Worm (Caenorhabditis elegans): Measurements from ENCODE around the gene F47E1.20.

The F47E1.20 gene

ce11 chrX:9023816-9024215 is 24.9 kb upstream of the F47E1.20 start:
- TF ChIP-seq sox-4 (tag; optimal IDR thresholded peaks at IDR 0.05) (no peak), alr-1 (tag; optimal IDR thresholded peaks at IDR 0.05; ENCODE audit: borderline replicate concordance) (no peak), lin-15B (tag; optimal IDR thresholded peaks at IDR 0.05) (no peak), blmp-1 (tag; optimal IDR thresholded peaks at IDR 0.05) (no peak), fkh-8 (tag; optimal IDR thresholded peaks at IDR 0.05) (no peak), zip-4 (GFP tag; optimal IDR thresholded peaks at IDR 0.05) (no peak), snu-23 (GFP tag; optimal IDR thresholded peaks at IDR 0.05) (no peak), fos-1 (tag; optimal IDR thresholded peaks at IDR 0.05) (no peak), efl-3 (GFP tag; optimal IDR thresholded peaks at IDR 0.05) (no peak), tlp-1 (tag; optimal IDR thresholded peaks at IDR 0.05) (no peak), unc-62 (GFP tag; optimal IDR thresholded peaks at IDR 0.05) (no peak), nhr-12 (tag; optimal IDR thresholded peaks at IDR 0.05) (no peak), ceh-8 (GFP tag; optimal IDR thresholded peaks at IDR 0.05) (no peak), vab-15 (tag; optimal IDR thresholded peaks at IDR 0.05) (no peak), mep-1 (tag; optimal IDR thresholded peaks at IDR 0.05) (no peak), ceh-90 (tag; optimal IDR thresholded peaks at IDR 0.05) (no peak), hlh-4 (tag; optimal IDR thresholded peaks at IDR 0.05) (no peak)

- TF ChIP-seq snu-23 (GFP tag; optimal IDR thresholded peaks at IDR 0.05) (peak; percentile 24), nhr-19 (GFP tag; conservative IDR thresholded peaks at IDR 0.05) (0 out of 2 replicates have a peak, but pooled peaks have one; percentile 11), C16A3.4 (tag; optimal IDR thresholded peaks at IDR 0.05) (peak; percentile 6), nhr-71 (tag; optimal IDR thresholded peaks at IDR 0.05) (peak; percentile 26), nhr-90 (tag; optimal IDR thresholded peaks at IDR 0.05; ENCODE audit: poor library complexity) (peak; percentile 45), ceh-82 (tag; optimal IDR thresholded peaks at IDR 0.05) (peak in 1 of 3 experiments; percentile 5), zag-1 (tag; optimal IDR thresholded peaks at IDR 0.05) (no peak), blmp-1 (tag; optimal IDR thresholded peaks at IDR 0.05) (no peak), rnt-1 (tag; optimal IDR thresholded peaks at IDR 0.05) (peak; percentile 17), nhr-77 (tag; optimal IDR thresholded peaks at IDR 0.05) (no peak), grh-1 (GFP tag; IDR thresholded peaks at IDR 0.05) (no peak), lin-13 (GFP tag; optimal IDR thresholded peaks at IDR 0.05) (peak; percentile 6), nhr-20 (tag; optimal IDR thresholded peaks at IDR 0.05) (peak; percentile 29)
Measured at ce11 chrX:9024270-9024669, 24.5 kb upstream of the F47E1.20 start.

ce11 chrX:9025484-9025883 is 23.3 kb upstream of the F47E1.20 start:
- TF ChIP-seq ztf-11 (tag; optimal IDR thresholded peaks at IDR 0.05), result no peak
- TF ChIP-seq jun-1 (tag; optimal IDR thresholded peaks at IDR 0.05), result no peak
- no peak for TF ChIP-seq egl-27 (tag; optimal IDR thresholded peaks at IDR 0.05)
- no peak for TF ChIP-seq hlh-17 (GFP tag; optimal IDR thresholded peaks at IDR 0.05; ENCODE audit: borderline replicate concordance)
- no peak for TF ChIP-seq mef-2 (tag; optimal IDR thresholded peaks at IDR 0.05)
- no peak for TF ChIP-seq unc-62 (GFP tag; optimal IDR thresholded peaks at IDR 0.05)
- TF ChIP-seq isw-1 (GFP tag; IDR thresholded peaks at IDR 0.05), result no peak
- no peak for TF ChIP-seq egl-13 (tag; optimal IDR thresholded peaks at IDR 0.05)
- no peak for TF ChIP-seq ceh-63 (GFP tag; optimal IDR thresholded peaks at IDR 0.05)

ce11 chrX:9027304-9027703 is 21.5 kb upstream of the F47E1.20 start, which contains the start of gene T25B6.3:
Gene T25B6.3, plus strand, starts transcription at chrX:9027604.
- no peak for TF ChIP-seq snpc-4 (tag; optimal IDR thresholded peaks at IDR 0.05)
- no peak for TF ChIP-seq unc-86 (tag; optimal IDR thresholded peaks at IDR 0.05)
- no peak for TF ChIP-seq dpl-1 (GFP tag; optimal IDR thresholded peaks at IDR 0.05)
- no peak for TF ChIP-seq C04F5.9 (tag; optimal IDR thresholded peaks at IDR 0.05)
- no peak for TF ChIP-seq skn-1 (tag; optimal IDR thresholded peaks at IDR 0.05)
- no peak for TF ChIP-seq pqm-1 (tag; optimal IDR thresholded peaks at IDR 0.05)
- no peak for TF ChIP-seq sptf-1 (tag; optimal IDR thresholded peaks at IDR 0.05)
- no peak for TF ChIP-seq ces-1 (GFP tag; optimal IDR thresholded peaks at IDR 0.05)
- TF ChIP-seq lin-14 (GFP tag; optimal IDR thresholded peaks at IDR 0.05), result no peak
- no peak for TF ChIP-seq vab-15 (tag; optimal IDR thresholded peaks at IDR 0.05)
- TF ChIP-seq hlh-4 (tag; optimal IDR thresholded peaks at IDR 0.05), result no peak
- no peak for TF ChIP-seq unc-98 (GFP tag; IDR thresholded peaks at IDR 0.05)

All from whole organism, L1 larva.